Fruit fly (Drosophila melanogaster) whole organism, prepupa: ENCODE measurements around the gene Ubi-p63E.

Experiments used
- Blimp-1 ChIP-seq: fragments of 200-800 bp; sonication (Bioruptor generic); optimal IDR thresholded peaks from 3 replicates; lab custom pipeline; 2017; ENCODE audit warnings: missing biosample characterization, missing genetic modification characterization, mild to moderate bottlenecking, moderate library complexity, missing genetic modification reagents
- CG10631 ChIP-seq: fragments of 200-800 bp; sonication (Bioruptor generic); optimal IDR thresholded peaks from 2 replicates; lab custom pipeline; 2016; ENCODE audit warnings: missing biosample characterization, missing genetic modification characterization
- CG10669 ChIP-seq: fragments of 200-800 bp; sonication (Bioruptor generic); optimal IDR thresholded peaks from 3 replicates; lab custom pipeline; 2018; ENCODE audit warnings: missing biosample characterization, mild to moderate bottlenecking, missing genetic modification characterization, moderate library complexity
- CG11294 ChIP-seq: fragments of 200-800 bp; sonication (Bioruptor generic); IDR thresholded peaks from 2 replicates; pipeline ENCODE4 v1.3.6; 2022; ENCODE audit warnings: missing biosample characterization, missing genetic modification characterization
- CG11762 ChIP-seq: fragments of 200-800 bp; sonication (Bioruptor generic); optimal IDR thresholded peaks from 3 replicates; lab custom pipeline; 2016; ENCODE audit warnings: missing biosample characterization, missing genetic modification characterization; ENCODE audit not compliant: insufficient read depth
- CG11902 ChIP-seq: fragments of 200-800 bp; sonication (Bioruptor generic); optimal IDR thresholded peaks from 3 replicates; lab custom pipeline; 2016; ENCODE audit warnings: missing biosample characterization, missing genetic modification characterization
- CG1621 ChIP-seq: fragments of 200-800 bp; sonication (Bioruptor generic); optimal IDR thresholded peaks from 3 replicates; lab custom pipeline; 2018; ENCODE audit warnings: missing biosample characterization, mild to moderate bottlenecking, missing genetic modification characterization
- CG16779 ChIP-seq: fragments of 200-800 bp; sonication (Bioruptor generic); optimal IDR thresholded peaks from 3 replicates; lab custom pipeline; 2017; ENCODE audit warnings: missing biosample characterization, mild to moderate bottlenecking, missing genetic modification characterization
- CG31627 ChIP-seq: fragments of 200-800 bp; sonication (Bioruptor generic); optimal IDR thresholded peaks from 3 replicates; lab custom pipeline; 2016; ENCODE audit warnings: missing biosample characterization, missing genetic modification characterization
- CG32006 ChIP-seq: fragments of 200-800 bp; sonication (Bioruptor generic); optimal IDR thresholded peaks from 3 replicates; lab custom pipeline; 2017; ENCODE audit warnings: missing biosample characterization, mild to moderate bottlenecking, missing genetic modification characterization
- CG34406 ChIP-seq: fragments of 200-800 bp; sonication (Bioruptor generic); optimal IDR thresholded peaks from 3 replicates; lab custom pipeline; 2016; ENCODE audit warnings: missing biosample characterization, missing genetic modification characterization
- CG3919 ChIP-seq: fragments of 200-800 bp; sonication (Bioruptor generic); optimal IDR thresholded peaks from 3 replicates; lab custom pipeline; 2016; ENCODE audit warnings: missing biosample characterization, missing genetic modification characterization
- CG6276 ChIP-seq: fragments of 200-800 bp; sonication (Bioruptor generic); optimal IDR thresholded peaks from 2 replicates; lab custom pipeline; 2017; ENCODE audit warnings: missing biosample characterization, mild to moderate bottlenecking, missing genetic modification characterization
- CG6808 ChIP-seq: fragments of 200-800 bp; sonication (Bioruptor generic); optimal IDR thresholded peaks from 3 replicates; lab custom pipeline; 2017; ENCODE audit warnings: missing biosample characterization, missing genetic modification characterization, mild to moderate bottlenecking, moderate library complexity, missing genetic modification reagents
- CG6854 ChIP-seq: fragments of 200-800 bp; sonication (Bioruptor generic); optimal IDR thresholded peaks from 2 replicates; lab custom pipeline; 2017; ENCODE audit warnings: missing biosample characterization, mild to moderate bottlenecking, missing genetic modification characterization
- CG8632 ChIP-seq: fragments of 200-800 bp; sonication (Bioruptor generic); optimal IDR thresholded peaks from 3 replicates; lab custom pipeline; 2016; ENCODE audit warnings: missing biosample characterization, missing genetic modification characterization
- CG9139 ChIP-seq: fragments of 200-800 bp; sonication (Bioruptor generic); optimal IDR thresholded peaks from 3 replicates; lab custom pipeline; 2017; ENCODE audit warnings: missing biosample characterization, mild to moderate bottlenecking, missing genetic modification characterization
- Eip75B ChIP-seq: fragments of 200-800 bp; sonication (Bioruptor generic); optimal IDR thresholded peaks from 3 replicates; lab custom pipeline; 2016; ENCODE audit warnings: missing biosample characterization, missing genetic modification characterization
- Eip78C ChIP-seq: fragments of 200-800 bp; sonication (Bioruptor generic); peaks from one replicate; lab custom pipeline; 2016; ENCODE audit warnings: missing biosample characterization, missing genetic modification characterization
- Ets96B ChIP-seq: fragments of 200-800 bp; optimal IDR thresholded peaks from 2 replicates; lab custom pipeline; 2019; ENCODE audit warnings: missing biosample characterization, mild to moderate bottlenecking, missing genetic modification characterization, moderate library complexity
- Gug ChIP-seq: fragments of 200-800 bp; sonication (Bioruptor generic); IDR thresholded peaks from 2 replicates; pipeline ENCODE4 v1.3.6; 2022; ENCODE audit warnings: missing biosample characterization, missing genetic modification characterization
- Hr39 ChIP-seq: fragments of 200-800 bp; sonication (Bioruptor generic); optimal IDR thresholded peaks from 2 replicates; lab custom pipeline; 2016; ENCODE audit warnings: missing biosample characterization, missing genetic modification characterization
- Hr4 ChIP-seq: fragments of 200-800 bp; sonication (Bioruptor generic); optimal IDR thresholded peaks from 3 replicates; lab custom pipeline; 2016; ENCODE audit warnings: missing biosample characterization, missing genetic modification characterization
- Lpt ChIP-seq: fragments of 200-800 bp; sonication (Bioruptor generic); optimal IDR thresholded peaks from 3 replicates; lab custom pipeline; 2016; ENCODE audit warnings: missing biosample characterization, missing genetic modification characterization
- Met ChIP-seq: fragments of 200-800 bp; sonication (Bioruptor generic); optimal IDR thresholded peaks from 3 replicates; lab custom pipeline; 2016; ENCODE audit warnings: missing biosample characterization, missing genetic modification characterization
- OdsH ChIP-seq: fragments of 200-800 bp; sonication (Bioruptor generic); optimal IDR thresholded peaks from 3 replicates; lab custom pipeline; 2016; ENCODE audit warnings: missing biosample characterization, missing genetic modification characterization
- Sox102F ChIP-seq: fragments of 200-800 bp; sonication (Bioruptor generic); optimal IDR thresholded peaks from 2 replicates; lab custom pipeline; 2016; ENCODE audit warnings: missing biosample characterization, mild to moderate bottlenecking, missing genetic modification characterization
- Sox14 ChIP-seq: fragments of 200-800 bp; sonication (Bioruptor generic); optimal IDR thresholded peaks from 3 replicates; lab custom pipeline; 2016; ENCODE audit warnings: missing biosample characterization, missing genetic modification characterization
- Sox15 ChIP-seq: fragments of 200-800 bp; sonication (Bioruptor generic); optimal IDR thresholded peaks from 3 replicates; lab custom pipeline; 2016; ENCODE audit warnings: missing biosample characterization, missing genetic modification characterization
- achi ChIP-seq: fragments of 200-800 bp; sonication (Bioruptor generic); optimal IDR thresholded peaks from 3 replicates; lab custom pipeline; 2016; ENCODE audit warnings: missing biosample characterization, missing genetic modification characterization
- dac ChIP-seq: fragments of 200-800 bp; sonication (Bioruptor generic); optimal IDR thresholded peaks from 2 replicates; lab custom pipeline; 2017; ENCODE audit warnings: missing biosample characterization, mild to moderate bottlenecking, missing genetic modification characterization
- eg ChIP-seq: fragments of 200-800 bp; sonication (Bioruptor generic); IDR thresholded peaks from 3 replicates; pipeline ENCODE4 v1.3.6; 2022; ENCODE audit warnings: missing biosample characterization, missing genetic modification characterization
- esn ChIP-seq: fragments of 200-800 bp; sonication (Bioruptor generic); optimal IDR thresholded peaks from 2 replicates; lab custom pipeline; 2016; ENCODE audit warnings: missing biosample characterization, mild to moderate bottlenecking, missing genetic modification characterization, moderate library complexity
- fd85E ChIP-seq: fragments of 200-800 bp; sonication (Bioruptor generic); optimal IDR thresholded peaks from 3 replicates; lab custom pipeline; 2016; ENCODE audit warnings: missing biosample characterization, missing genetic modification characterization
- fkh ChIP-seq: fragments of 200-800 bp; sonication (Bioruptor generic); optimal IDR thresholded peaks from 3 replicates; lab custom pipeline; 2017; ENCODE audit warnings: missing biosample characterization, mild to moderate bottlenecking, missing genetic modification characterization, moderate library complexity
- lz ChIP-seq: fragments of 200-800 bp; sonication (Bioruptor generic); optimal IDR thresholded peaks from 3 replicates; lab custom pipeline; 2016; ENCODE audit warnings: missing biosample characterization, missing genetic modification characterization
- net ChIP-seq: fragments of 200-800 bp; sonication (Bioruptor generic); optimal IDR thresholded peaks from 3 replicates; lab custom pipeline; 2016; ENCODE audit warnings: missing biosample characterization, missing genetic modification characterization
- pdm3 ChIP-seq: fragments of 200-800 bp; sonication (Bioruptor generic); optimal IDR thresholded peaks from 3 replicates; lab custom pipeline; 2016; ENCODE audit warnings: missing biosample characterization, missing genetic modification characterization
- salr ChIP-seq, 2 experiments: fragments of 200-800 bp; sonication (Bioruptor generic); optimal IDR thresholded peaks; 3 replicates each; lab custom pipeline; 2016 to 2018; ENCODE audit warnings: missing biosample characterization in 2 of 2, missing genetic modification characterization in 2 of 2, mild to moderate bottlenecking in 1 of 2
- spab ChIP-seq: fragments of 200-800 bp; sonication (Bioruptor generic); optimal IDR thresholded peaks from 2 replicates; lab custom pipeline; 2017; ENCODE audit warnings: missing biosample characterization, mild to moderate bottlenecking, missing genetic modification characterization, missing genetic modification reagents
- svp ChIP-seq: fragments of 200-800 bp; sonication (Bioruptor generic); peaks from one replicate; lab custom pipeline; 2016; ENCODE audit warnings: missing biosample characterization, missing genetic modification characterization
- topi ChIP-seq: fragments of 200-800 bp; sonication (Bioruptor generic); optimal IDR thresholded peaks from 3 replicates; lab custom pipeline; 2016; ENCODE audit warnings: missing biosample characterization, missing genetic modification characterization

Gene Ubi-p63E

DNA sequence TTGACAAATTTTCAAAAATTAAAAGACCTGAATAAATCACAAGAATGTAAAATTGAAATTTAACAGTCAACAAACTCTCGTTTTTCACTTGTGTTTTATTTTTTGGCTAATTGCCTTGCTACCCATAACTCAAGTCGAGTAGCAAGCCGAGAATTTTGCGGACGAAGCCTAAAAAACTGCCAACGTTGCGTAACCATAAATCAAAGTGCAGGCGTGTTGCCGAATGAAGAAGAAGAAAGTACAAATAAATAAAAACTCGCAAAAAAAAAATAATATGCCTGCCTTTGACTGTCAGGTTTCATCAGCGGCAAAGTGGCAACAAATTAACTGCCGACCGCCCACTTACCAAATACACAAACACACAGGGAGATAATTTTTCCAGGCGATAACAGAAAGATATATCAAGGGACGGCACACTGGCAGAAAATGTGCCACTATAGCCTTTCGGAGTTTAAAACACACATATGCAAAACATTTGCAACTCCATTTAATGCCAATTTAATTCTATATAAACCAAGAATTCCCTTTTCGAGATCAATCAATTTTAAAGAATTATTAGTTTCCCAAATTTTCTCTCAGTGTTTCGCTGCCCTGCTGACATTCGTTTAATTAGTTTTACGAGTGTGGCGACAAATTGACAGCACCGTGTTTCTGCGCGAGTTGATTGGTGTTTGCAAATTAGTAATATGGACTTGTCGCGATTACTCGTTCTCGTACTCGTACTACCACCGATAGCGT, 25.4 kb upstream of the Ubi-p63E start (continued):
- peak; percentile 86 for TF ChIP-seq Sox15 (GFP tag; lab: Kevin White, UChicago)
- TF ChIP-seq Blimp-1 (GFP tag; lab: Kevin White, UChicago): peak; percentile 63
- TF ChIP-seq CG9139 (GFP tag; lab: Kevin White, UChicago): no peak
- peak; percentile 18 for TF ChIP-seq fd85E (GFP tag; lab: Kevin White, UChicago)
- TF ChIP-seq Lpt (GFP tag; lab: Kevin White, UChicago): peak; percentile 53
- peak; percentile 62 for TF ChIP-seq CG11762 (GFP tag; lab: Kevin White, UChicago)
- TF ChIP-seq Eip78C (GFP tag; lab: Kevin White, UChicago): peak; percentile 93
- TF ChIP-seq CG31627 (GFP tag; lab: Kevin White, UChicago): peak; percentile 95
- TF ChIP-seq CG11902 (GFP tag; lab: Kevin White, UChicago): peak; percentile 83
- peak; percentile 55 for TF ChIP-seq Ets96B (tag; lab: Kevin White, UChicago)
- TF ChIP-seq esn (GFP tag; lab: Kevin White, UChicago): peak; percentile 92
- peak; percentile 74 for TF ChIP-seq Eip75B (GFP tag; lab: Kevin White, UChicago)
- peak; percentile 27 for TF ChIP-seq spab (GFP tag; lab: Kevin White, UChicago)
- TF ChIP-seq CG10631 (GFP tag; lab: Kevin White, UChicago): peak; percentile 68
- TF ChIP-seq Hr39 (GFP tag; lab: Kevin White, UChicago): peak; percentile 95
- peak; percentile 84 for TF ChIP-seq CG8632 (GFP tag; lab: Kevin White, UChicago)
- TF ChIP-seq CG16779: peak; percentile 16
- peak; percentile 53 for TF ChIP-seq CG6276 (GFP tag; lab: Kevin White, UChicago)
- peak; percentile 78 for TF ChIP-seq Hr4 (GFP tag; lab: Kevin White, UChicago)
- TF ChIP-seq salr (GFP tag; optimal IDR thresholded peaks at IDR 0.05; lab: Kevin White, UChicago): peak; percentile 51 to 62
- TF ChIP-seq Sox14 (GFP tag; lab: Kevin White, UChicago): peak; percentile 90
- TF ChIP-seq CG11294 (GFP tag; lab: Robert Waterston, UW): peak; percentile 37; the same call in 1 of the 2 replicates
- TF ChIP-seq CG6808 (GFP tag; lab: Kevin White, UChicago): peak; percentile 29
- peak; percentile 75 for TF ChIP-seq CG32006 (GFP tag; lab: Kevin White, UChicago)
- TF ChIP-seq CG10669 (GFP tag; lab: Kevin White, UChicago): peak; percentile 60
- peak; percentile 88 for TF ChIP-seq pdm3 (GFP tag; lab: Kevin White, UChicago)
- TF ChIP-seq Sox102F (GFP tag; lab: Kevin White, UChicago): peak; percentile 91
- TF ChIP-seq net (GFP tag; lab: Kevin White, UChicago): peak; percentile 80
- TF ChIP-seq eg (GFP tag; lab: Robert Waterston, UW): peak; percentile 80
- TF ChIP-seq CG1621 (tag; lab: Kevin White, UChicago): peak; percentile 57
- TF ChIP-seq Gug (GFP tag; lab: Robert Waterston, UW): peak; percentile 70
- peak; percentile 55 for TF ChIP-seq fkh (GFP tag; lab: Kevin White, UChicago)
- TF ChIP-seq dac: no peak
- TF ChIP-seq Met (GFP tag; lab: Kevin White, UChicago): peak; percentile 93
- TF ChIP-seq CG34406: peak; percentile 91
- peak; percentile 85 for TF ChIP-seq lz (GFP tag; lab: Kevin White, UChicago)
- peak; percentile 86 for TF ChIP-seq topi (GFP tag; lab: Kevin White, UChicago)
- no peak for TF ChIP-seq CG6854 (GFP tag; lab: Kevin White, UChicago)
- TF ChIP-seq CG3919 (GFP tag; lab: Kevin White, UChicago): peak; percentile 80
- peak; percentile 84 for TF ChIP-seq achi (GFP tag; lab: Kevin White, UChicago)
- TF ChIP-seq svp: peak; percentile 96
- TF ChIP-seq OdsH: peak; percentile 86
